Worm (Caenorhabditis elegans): ENCODE data around the gene nspb-9.

DNA sequence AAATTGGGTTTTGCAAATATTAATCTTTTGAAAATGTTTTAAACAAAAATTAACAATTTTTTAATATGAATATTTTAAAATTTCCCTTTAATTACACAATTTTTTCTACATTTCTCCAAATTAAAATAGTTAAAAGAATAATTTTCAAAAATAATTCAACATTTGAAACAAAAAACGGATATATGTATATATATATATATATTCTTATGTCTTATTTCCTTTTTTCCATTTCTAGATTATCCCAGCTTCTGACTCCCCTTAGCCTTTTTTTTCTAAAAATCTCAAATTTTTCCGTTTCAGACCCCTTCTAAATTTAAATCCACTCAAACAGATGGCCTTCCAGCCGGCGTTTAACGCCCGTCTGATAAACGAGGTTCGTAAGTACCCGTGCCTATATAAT is 7.3 kb upstream of the nspb-9 start, which contains the start of gene madf-5:
- TF ChIP-seq ama-1 (optimal IDR thresholded peaks at IDR 0.05) (no peak), snpc-4 (tag; optimal IDR thresholded peaks at IDR 0.05) (no peak), ztf-11 (tag; optimal IDR thresholded peaks at IDR 0.05) (no peak), lsy-2 (tag; optimal IDR thresholded peaks at IDR 0.05) (no peak), nhr-237 (tag; optimal IDR thresholded peaks at IDR 0.05) (no peak), nhr-129 (tag; optimal IDR thresholded peaks at IDR 0.05) (no peak), lin-13 (GFP tag; optimal IDR thresholded peaks at IDR 0.05) (no peak), fos-1 (tag; optimal IDR thresholded peaks at IDR 0.05) (no peak), aly-2 (tag; optimal IDR thresholded peaks at IDR 0.05) (no peak), ZK546.5 (tag; optimal IDR thresholded peaks at IDR 0.05) (no peak), zag-1 (tag; optimal IDR thresholded peaks at IDR 0.05) (no peak)

Data from whole organism, L2 larva.